Worm (Caenorhabditis elegans): Measurements from ENCODE around the gene rom-4.
A peak's percentile ranks its signal among the peaks of the same experiment; 100 is the strongest.

rom-4 gene

DNA sequence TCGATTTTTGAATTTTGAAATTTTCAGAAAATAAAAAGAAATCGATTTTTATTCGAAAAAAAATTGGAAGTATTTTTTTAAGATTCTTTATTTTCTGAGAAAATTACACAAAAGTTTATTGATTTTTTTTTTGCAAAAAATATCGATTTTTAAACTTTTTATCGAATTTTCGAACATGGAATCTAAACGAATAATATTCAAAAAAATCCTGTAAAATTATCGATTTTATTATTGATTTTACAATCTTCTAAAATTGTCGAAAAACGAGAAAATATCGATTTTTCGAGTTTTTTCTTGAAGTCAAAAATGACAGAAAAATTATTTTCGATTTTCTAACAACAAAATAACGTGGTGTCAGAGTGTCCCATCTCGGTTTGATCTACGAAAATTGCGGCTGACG is 10.1 kb downstream of the rom-4 start:
- TF ChIP-seq pqm-1 (tag; optimal IDR thresholded peaks at IDR 0.05) (no peak), ZK546.5 (tag; optimal IDR thresholded peaks at IDR 0.05) (no peak), nhr-67 (tag; optimal IDR thresholded peaks at IDR 0.05) (no peak), fkh-10 (GFP tag; optimal IDR thresholded peaks at IDR 0.05) (no peak), ceh-28 (tag; optimal IDR thresholded peaks at IDR 0.05) (peak; percentile 90), nhr-25 (tag; optimal IDR thresholded peaks at IDR 0.05) (no peak), pha-4 (tag; optimal IDR thresholded peaks at IDR 0.05) (no peak), nfya-1 (tag; optimal IDR thresholded peaks at IDR 0.05; ENCODE audit: insufficient read depth) (no peak)

DNA sequence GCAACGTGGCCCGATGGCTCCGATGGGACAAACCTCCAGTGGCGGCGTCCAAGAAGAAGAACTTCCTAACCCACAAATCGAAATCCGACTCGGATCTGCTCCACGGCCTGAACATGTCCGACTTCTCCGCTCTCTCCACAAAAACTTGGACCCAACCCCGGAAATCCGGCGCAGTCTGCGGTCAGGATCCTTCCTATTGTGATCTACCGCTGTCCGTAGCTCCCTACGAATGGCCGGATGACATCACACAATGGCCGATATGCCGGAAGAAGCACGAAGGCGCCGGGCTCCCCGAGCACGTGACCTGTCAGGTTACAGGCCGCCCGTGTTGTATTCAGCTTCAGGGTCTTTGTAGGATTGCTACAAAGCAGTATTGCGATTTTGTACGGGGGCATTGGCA is 14.7 kb downstream of the rom-4 start:
- no peak for TF ChIP-seq pha-4 (tag; optimal IDR thresholded peaks at IDR 0.05)

DNA sequence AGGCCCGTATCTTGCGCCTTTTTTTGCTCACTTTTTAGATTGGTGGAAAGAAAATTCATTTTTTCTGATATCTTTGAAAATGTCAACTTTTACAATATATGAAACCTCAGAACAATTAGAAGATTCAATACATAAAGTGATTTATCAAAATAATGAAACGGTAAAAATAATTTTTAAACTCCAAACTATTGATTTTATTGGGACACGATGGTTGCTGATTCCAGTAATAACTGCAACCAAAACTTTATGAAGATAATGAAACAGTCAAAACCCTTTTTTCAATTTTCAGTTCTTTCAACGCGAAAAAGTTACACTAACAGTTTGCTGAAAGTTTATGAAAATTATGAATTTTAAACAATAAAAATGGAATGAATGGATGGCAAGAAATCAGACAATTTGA is 25.4 kb downstream of the rom-4 start:
- TF ChIP-seq tbx-2 (tag; optimal IDR thresholded peaks at IDR 0.05) (no peak), ceh-16 (tag; optimal IDR thresholded peaks at IDR 0.05) (no peak), nhr-28 (tag; optimal IDR thresholded peaks at IDR 0.05) (no peak), lin-15B (tag; optimal IDR thresholded peaks at IDR 0.05) (no peak), hmg-11 (tag; optimal IDR thresholded peaks at IDR 0.05) (no peak), elt-3 (tag; optimal IDR thresholded peaks at IDR 0.05) (no peak), snpc-4 (tag; optimal IDR thresholded peaks at IDR 0.05) (no peak), fos-1 (tag; optimal IDR thresholded peaks at IDR 0.05) (no peak), lin-39 (tag; optimal IDR thresholded peaks at IDR 0.05) (no peak), nhr-23 (tag; optimal IDR thresholded peaks at IDR 0.05) (no peak), egl-27 (tag; optimal IDR thresholded peaks at IDR 0.05) (no peak), nhr-43 (tag; optimal IDR thresholded peaks at IDR 0.05; ENCODE audit: poor library complexity, severe bottlenecking) (no peak), nhr-237 (tag; optimal IDR thresholded peaks at IDR 0.05) (no peak)

DNA sequence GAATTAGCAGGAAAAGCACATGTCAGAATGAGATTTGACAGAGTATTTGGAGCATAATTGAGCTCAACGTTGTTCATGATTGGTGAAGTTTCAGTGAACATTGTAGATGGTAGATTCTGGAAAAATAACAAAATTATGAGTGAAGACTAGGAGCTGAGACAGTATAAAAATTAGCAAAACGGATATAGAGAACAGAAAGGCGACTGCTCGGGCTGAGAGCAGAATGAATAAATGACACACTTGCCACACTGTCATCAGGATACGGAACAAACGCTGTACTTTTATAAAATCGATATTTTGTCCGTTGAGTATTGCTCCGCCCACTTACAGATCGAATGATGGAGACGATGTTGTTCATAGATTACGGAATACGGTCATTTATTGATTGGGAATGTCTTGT is 29.4 kb downstream of the rom-4 start, which contains the start of gene dct-13:
dct-13 (minus strand) TSS at position 101 of the 400 bp plus-strand sequence.
- no peak for TF ChIP-seq ceh-82 (tag; optimal IDR thresholded peaks at IDR 0.05)
- TF ChIP-seq ama-1 (optimal IDR thresholded peaks at IDR 0.05): no peak
- no peak for TF ChIP-seq skn-1 (tag; optimal IDR thresholded peaks at IDR 0.05)
- TF ChIP-seq ZK546.5 (tag; optimal IDR thresholded peaks at IDR 0.05): no peak
- no peak for TF ChIP-seq nhr-11 (tag; optimal IDR thresholded peaks at IDR 0.05)
- no peak for TF ChIP-seq egl-5 (tag; optimal IDR thresholded peaks at IDR 0.05)
- TF ChIP-seq mdl-1 (tag; optimal IDR thresholded peaks at IDR 0.05): no peak
- no peak for TF ChIP-seq ceh-28 (tag; optimal IDR thresholded peaks at IDR 0.05)

DNA sequence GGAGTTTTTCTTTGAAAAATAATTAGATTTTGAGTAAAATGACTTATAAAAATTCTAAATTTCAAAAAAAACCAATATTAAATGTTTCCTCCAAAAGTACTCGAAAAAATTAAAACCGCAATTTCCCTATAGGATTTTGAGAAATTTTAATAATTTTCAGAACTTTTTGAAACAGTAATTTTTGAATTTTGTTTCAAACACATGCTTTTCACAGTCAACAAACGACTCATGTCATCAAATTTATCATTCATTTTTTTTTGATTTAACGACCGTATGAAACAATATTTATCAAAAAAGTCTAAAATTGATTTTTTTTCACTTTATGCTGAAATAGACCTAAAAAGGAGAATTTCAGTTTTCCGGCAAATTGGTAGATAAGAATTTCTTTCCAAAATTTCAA is 30.9 kb downstream of the rom-4 start:
- TF ChIP-seq R02D3.7 (tag; optimal IDR thresholded peaks at IDR 0.05) (no peak), ama-1 (optimal IDR thresholded peaks at IDR 0.05) (no peak), mdl-1 (tag; optimal IDR thresholded peaks at IDR 0.05) (no peak), tbx-2 (tag; optimal IDR thresholded peaks at IDR 0.05) (no peak)

DNA sequence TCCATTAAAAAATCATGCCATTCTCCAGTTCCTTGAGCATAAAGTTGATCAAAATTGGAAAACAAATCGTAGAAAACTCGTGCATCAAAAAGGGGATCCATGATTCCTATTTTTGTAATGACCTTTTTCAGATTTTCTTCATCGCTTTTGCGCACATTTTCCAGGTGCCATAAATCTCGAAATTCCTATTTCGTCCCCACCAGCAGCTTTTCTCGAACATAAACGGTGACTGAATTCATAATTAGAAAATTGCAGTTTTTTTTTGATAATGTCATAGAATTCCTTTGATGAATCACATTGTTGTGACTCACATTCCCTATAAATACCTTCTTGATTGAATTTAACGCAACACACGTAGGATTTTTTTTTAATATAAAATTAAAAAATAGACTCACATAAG is 34.9 kb downstream of the rom-4 start, which contains the start of gene nhr-229:
nhr-229 (minus strand) TSS at position 101 of the 400 bp plus-strand sequence.
- TF ChIP-seq nfya-1 (tag; optimal IDR thresholded peaks at IDR 0.05; ENCODE audit: insufficient read depth): no peak
- no peak for TF ChIP-seq elt-3 (tag; optimal IDR thresholded peaks at IDR 0.05)

DNA sequence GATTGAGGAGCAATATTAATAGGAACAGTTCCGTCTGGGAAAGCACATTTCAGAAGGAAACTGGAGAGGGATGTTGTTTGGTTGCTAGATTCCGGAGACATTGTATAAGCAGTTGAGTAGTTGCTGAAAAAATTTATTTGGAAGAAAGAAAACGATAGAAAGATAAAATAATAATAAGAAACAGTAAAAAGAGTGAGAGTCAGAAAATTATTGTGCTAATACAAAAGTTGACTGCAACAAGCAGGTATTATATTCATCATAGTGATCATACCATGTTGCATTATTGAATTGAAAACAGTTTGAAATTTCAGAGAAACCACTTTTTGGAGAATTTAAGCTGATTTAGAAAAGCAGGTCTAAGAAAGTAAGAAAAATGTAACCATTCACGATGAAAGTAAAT is 43.9 kb downstream of the rom-4 start, which contains the start of gene Y116A8C.19:
Y116A8C.19 (minus strand) TSS at position 101 of the 400 bp plus-strand sequence.
- TF ChIP-seq nfya-1 (tag; optimal IDR thresholded peaks at IDR 0.05; ENCODE audit: insufficient read depth) (no peak), nhr-43 (tag; optimal IDR thresholded peaks at IDR 0.05; ENCODE audit: poor library complexity, severe bottlenecking) (no peak), lin-15B (tag; optimal IDR thresholded peaks at IDR 0.05) (no peak), elt-3 (tag; optimal IDR thresholded peaks at IDR 0.05) (no peak), unc-62 (GFP tag; optimal IDR thresholded peaks at IDR 0.05) (no peak), nhr-12 (tag; optimal IDR thresholded peaks at IDR 0.05) (no peak), nhr-28 (tag; optimal IDR thresholded peaks at IDR 0.05) (no peak), nhr-23 (tag; optimal IDR thresholded peaks at IDR 0.05) (no peak), ZK546.5 (tag; optimal IDR thresholded peaks at IDR 0.05) (no peak)

Measured in whole organism, L3 larva.